Fruit fly (Drosophila melanogaster) whole organism, wandering third instar larva: ENCODE data around the gene a5.

Source experiments
- Jra ChIP-seq: sonication (Bioruptor generic); optimal IDR thresholded peaks from 2 replicates; lab custom pipeline; 2016; ENCODE audit warnings: missing biosample characterization, missing genetic modification characterization
- brk ChIP-seq: fragments of 200-800 bp; sonication (Bioruptor generic); optimal IDR thresholded peaks from 2 replicates; lab custom pipeline; 2016; ENCODE audit warnings: missing biosample characterization, mild to moderate bottlenecking, missing genetic modification characterization
- foxo ChIP-seq, 2 experiments: fragments of 200-800 bp; sonication (Bioruptor generic); optimal IDR thresholded peaks; 2 replicates in 1 of 2; 3 replicates in 1 of 2; lab custom pipeline; 2016 to 2017; ENCODE audit warnings: missing biosample characterization in 2 of 2, missing genetic modification characterization in 2 of 2
- fru ChIP-seq: fragments of 200-800 bp; sonication (Bioruptor generic); optimal IDR thresholded peaks from 3 replicates; lab custom pipeline; 2016; ENCODE audit warnings: missing biosample characterization, mild to moderate bottlenecking, missing genetic modification characterization
- h ChIP-seq: fragments of 200-800 bp; sonication (Bioruptor generic); optimal IDR thresholded peaks from 3 replicates; lab custom pipeline; 2016; ENCODE audit warnings: missing biosample characterization, mild to moderate bottlenecking, missing genetic modification characterization
- jim ChIP-seq: fragments of 175-275, 200-325 bp; sonication (Bioruptor generic); optimal IDR thresholded peaks from 2 replicates; lab custom pipeline; 2016; ENCODE audit warnings: missing biosample characterization, mild to moderate bottlenecking, missing genetic modification characterization
- pan ChIP-seq: fragments of >200 bp; optimal IDR thresholded peaks from 2 replicates; lab custom pipeline; 2017
- sage ChIP-seq: fragments of 200-800 bp; sonication (Bioruptor generic); optimal IDR thresholded peaks from 2 replicates; lab custom pipeline; 2016; ENCODE audit warnings: missing biosample characterization, mild to moderate bottlenecking, missing genetic modification characterization
- tai ChIP-seq: sonication (Bioruptor generic); optimal IDR thresholded peaks from 2 replicates; lab custom pipeline; 2016; ENCODE audit warnings: missing biosample characterization, missing genetic modification characterization
- woc ChIP-seq: sonication (Bioruptor generic); optimal IDR thresholded peaks from 2 replicates; lab custom pipeline; 2016; ENCODE audit warnings: missing biosample characterization, mild to moderate bottlenecking, missing genetic modification characterization

dm6 chr2L:1315283-1315682 is 13.7 kb upstream of the a5 start:
- no peak for TF ChIP-seq brk (GFP tag; lab: Kevin White, UChicago)
- no peak for TF ChIP-seq woc (GFP tag; lab: Kevin White, UChicago)
- TF ChIP-seq sage: no peak
- TF ChIP-seq jim (GFP tag; lab: Kevin White, UChicago): no peak
- TF ChIP-seq pan (lab: Kevin White, UChicago): no peak
- no peak for TF ChIP-seq Jra (GFP tag; lab: Kevin White, UChicago)
- TF ChIP-seq h (GFP tag; lab: Kevin White, UChicago): no peak
- no peak for TF ChIP-seq foxo (GFP tag; optimal IDR thresholded peaks at IDR 0.05; lab: Kevin White, UChicago)
- TF ChIP-seq tai (GFP tag; lab: Kevin White, UChicago): no peak
- no peak for TF ChIP-seq fru (GFP tag; lab: Kevin White, UChicago)
